Worm (Caenorhabditis elegans) whole organism, L3 larva: Measurements from ENCODE around the gene srw-3.

Source experiments
- R02D3.7 ChIP-seq: fragments of 150-350 bp; optimal IDR thresholded peaks from 2 replicates; lab custom pipeline; 2014; ENCODE audit warnings: missing biosample characterization, missing genetic modification characterization
- ZK546.5 ChIP-seq: sonication (generic microtip); optimal IDR thresholded peaks from 2 replicates; lab custom pipeline; 2017; ENCODE audit warnings: missing biosample characterization, missing genetic modification characterization
- aly-2 ChIP-seq: fragments of 150-350 bp; optimal IDR thresholded peaks from 2 replicates; lab custom pipeline; 2014; ENCODE audit warnings: missing biosample characterization, missing genetic modification characterization
- ama-1 ChIP-seq: fragments of 150-350 bp; optimal IDR thresholded peaks from 2 replicates; lab custom pipeline; 2018
- ceh-16 ChIP-seq: sonication (generic microtip); optimal IDR thresholded peaks from 2 replicates; lab custom pipeline; 2017; ENCODE audit warnings: missing biosample characterization, missing genetic modification characterization
- ceh-28 ChIP-seq: fragments of 150-350 bp; optimal IDR thresholded peaks from 2 replicates; lab custom pipeline; 2014; ENCODE audit warnings: missing biosample characterization, missing genetic modification reagents, missing genetic modification characterization
- ceh-82 ChIP-seq: fragments of 150-350 bp; optimal IDR thresholded peaks from 2 replicates; lab custom pipeline; 2014; ENCODE audit warnings: missing biosample characterization, missing genetic modification characterization
- ceh-9 ChIP-seq: sonication (generic microtip); optimal IDR thresholded peaks from 2 replicates; lab custom pipeline; 2018; ENCODE audit warnings: missing biosample characterization, missing genetic modification characterization
- egl-27 ChIP-seq: sonication (generic microtip); optimal IDR thresholded peaks from 4 replicates; lab custom pipeline; 2017; ENCODE audit warnings: missing biosample characterization, missing genetic modification reagents, missing genetic modification characterization
- egl-5 ChIP-seq: fragments of 150-350 bp; optimal IDR thresholded peaks from 2 replicates; lab custom pipeline; 2017; ENCODE audit warnings: missing biosample characterization, missing genetic modification reagents, missing genetic modification characterization, inconsistent platforms
- elt-1 ChIP-seq: fragments of 150-350 bp; optimal IDR thresholded peaks from 2 replicates; lab custom pipeline; 2014; ENCODE audit warnings: missing biosample characterization, missing genetic modification characterization
- elt-2 ChIP-seq: sonication (generic microtip); optimal IDR thresholded peaks from 2 replicates; lab custom pipeline; 2016; ENCODE audit warnings: missing genetic modification reagents, mild to moderate bottlenecking, missing genetic modification characterization, missing compliant biosample characterization
- elt-3 ChIP-seq, 3 experiments: fragments of 150-350 bp in 1 of 3; sonication (generic microtip) in 2 of 3; optimal IDR thresholded peaks; 2 replicates in 2 of 3; 4 replicates in 1 of 3; lab custom pipeline; 2014 to 2017; ENCODE audit warnings: missing biosample characterization in 3 of 3, missing genetic modification characterization in 3 of 3
- eor-1 ChIP-seq, 2 experiments: fragments of 150-350 bp; optimal IDR thresholded peaks; 2 replicates each; lab custom pipeline; 2014 to 2018; ENCODE audit warnings: missing biosample characterization in 2 of 2, missing genetic modification characterization in 2 of 2
- fkh-10 ChIP-seq: sonication (generic microtip); optimal IDR thresholded peaks from 2 replicates; lab custom pipeline; 2017; ENCODE audit warnings: missing biosample characterization, missing genetic modification reagents, missing genetic modification characterization
- fkh-2 ChIP-seq: fragments of 150-350 bp; optimal IDR thresholded peaks from 2 replicates; lab custom pipeline; 2014; ENCODE audit warnings: missing biosample characterization, missing genetic modification reagents, missing genetic modification characterization
- fos-1 ChIP-seq: fragments of 150-350 bp; optimal IDR thresholded peaks from 2 replicates; lab custom pipeline; 2014; ENCODE audit warnings: missing biosample characterization, missing genetic modification characterization
- hmg-11 ChIP-seq: sonication (generic microtip); optimal IDR thresholded peaks from 2 replicates; lab custom pipeline; 2016; ENCODE audit warnings: missing genetic modification characterization, missing compliant biosample characterization
- jun-1 ChIP-seq: fragments of 150-350 bp; optimal IDR thresholded peaks from 2 replicates; lab custom pipeline; 2014; ENCODE audit warnings: missing biosample characterization, missing genetic modification reagents, missing genetic modification characterization
- lin-15B ChIP-seq: fragments of 150-350 bp; optimal IDR thresholded peaks from 2 replicates; lab custom pipeline; 2014; ENCODE audit warnings: missing biosample characterization, missing genetic modification characterization
- lin-39 ChIP-seq: fragments of 150-350 bp; optimal IDR thresholded peaks from 2 replicates; lab custom pipeline; 2018; ENCODE audit warnings: missing biosample characterization, missing genetic modification reagents, missing genetic modification characterization
- lsy-12 ChIP-seq: sonication (generic microtip); optimal IDR thresholded peaks from 2 replicates; lab custom pipeline; 2016; ENCODE audit warnings: mild to moderate bottlenecking, missing genetic modification characterization, missing compliant biosample characterization
- mdl-1 ChIP-seq: fragments of 150-350 bp; optimal IDR thresholded peaks from 2 replicates; lab custom pipeline; 2014; ENCODE audit warnings: missing biosample characterization, missing genetic modification characterization
- mml-1 ChIP-seq: fragments of 150-350 bp; sonication (generic microtip); optimal IDR thresholded peaks from 3 replicates; lab custom pipeline; 2014; ENCODE audit warnings: missing biosample characterization, missing genetic modification characterization
- nfya-1 ChIP-seq: sonication (generic microtip); optimal IDR thresholded peaks from 2 replicates; lab custom pipeline; 2017; ENCODE audit warnings: missing genetic modification characterization, mild to moderate bottlenecking, missing compliant biosample characterization, antibody characterized with exemption, moderate library complexity; ENCODE audit not compliant: insufficient read depth
- nhr-11 ChIP-seq: fragments of 150-350 bp; optimal IDR thresholded peaks from 2 replicates; lab custom pipeline; 2014; ENCODE audit warnings: missing biosample characterization, missing genetic modification characterization
- nhr-12 ChIP-seq: fragments of 150-350 bp; optimal IDR thresholded peaks from 2 replicates; lab custom pipeline; 2014; ENCODE audit warnings: missing biosample characterization, missing genetic modification characterization
- nhr-23 ChIP-seq: fragments of 150-350 bp; optimal IDR thresholded peaks from 2 replicates; lab custom pipeline; 2014; ENCODE audit warnings: missing biosample characterization, missing genetic modification reagents, missing genetic modification characterization
- nhr-237 ChIP-seq: fragments of 150-350 bp; optimal IDR thresholded peaks from 2 replicates; lab custom pipeline; 2014; ENCODE audit warnings: missing biosample characterization, missing genetic modification characterization
- nhr-25 ChIP-seq: sonication (generic microtip); optimal IDR thresholded peaks from 2 replicates; lab custom pipeline; 2017; ENCODE audit warnings: missing biosample characterization, missing genetic modification characterization
- nhr-43 ChIP-seq: sonication (generic microtip); optimal IDR thresholded peaks from 2 replicates; lab custom pipeline; 2016; ENCODE audit warnings: mild to moderate bottlenecking, missing genetic modification characterization, missing compliant biosample characterization; ENCODE audit not compliant: poor library complexity, severe bottlenecking
- nhr-67 ChIP-seq: fragments of 150-350 bp; optimal IDR thresholded peaks from 2 replicates; lab custom pipeline; 2014; ENCODE audit warnings: missing biosample characterization, missing genetic modification characterization
- nhr-76 ChIP-seq: fragments of 150-350 bp; sonication (generic microtip); optimal IDR thresholded peaks from 5 replicates; lab custom pipeline; 2014; ENCODE audit warnings: missing biosample characterization, missing genetic modification characterization
- nhr-77 ChIP-seq: fragments of 150-350 bp; optimal IDR thresholded peaks from 2 replicates; lab custom pipeline; 2014; ENCODE audit warnings: missing biosample characterization, missing genetic modification characterization
- pha-4 ChIP-seq: fragments of 150-350 bp; optimal IDR thresholded peaks from 2 replicates; lab custom pipeline; 2014; ENCODE audit warnings: missing biosample characterization, missing genetic modification reagents, missing genetic modification characterization
- pqm-1 ChIP-seq: fragments of 150-350 bp; optimal IDR thresholded peaks from 2 replicates; lab custom pipeline; 2017; ENCODE audit warnings: missing biosample characterization, missing genetic modification characterization, inconsistent platforms
- sea-2 ChIP-seq: fragments of 150-350 bp; sonication (generic microtip); optimal IDR thresholded peaks from 4 replicates; lab custom pipeline; 2014; ENCODE audit warnings: missing biosample characterization, missing genetic modification reagents, missing genetic modification characterization
- skn-1 ChIP-seq: fragments of 150-350 bp; optimal IDR thresholded peaks from 2 replicates; lab custom pipeline; 2014; ENCODE audit warnings: missing biosample characterization, missing genetic modification characterization
- snpc-4 ChIP-seq: fragments of 150-350 bp; optimal IDR thresholded peaks from 2 replicates; lab custom pipeline; 2014; ENCODE audit warnings: missing biosample characterization, missing genetic modification characterization
- tbx-2 ChIP-seq: sonication (generic microtip); optimal IDR thresholded peaks from 2 replicates; lab custom pipeline; 2016; ENCODE audit warnings: mild to moderate bottlenecking, missing genetic modification characterization, missing compliant biosample characterization
- unc-62 ChIP-seq: fragments of 150-350 bp; sonication (generic microtip); optimal IDR thresholded peaks from 4 replicates; lab custom pipeline; 2014; ENCODE audit warnings: missing biosample characterization, missing genetic modification reagents, missing genetic modification characterization
- zag-1 ChIP-seq: fragments of 150-350 bp; optimal IDR thresholded peaks from 2 replicates; lab custom pipeline; 2014; ENCODE audit warnings: missing biosample characterization, missing genetic modification characterization
- ztf-11 ChIP-seq: fragments of 150-350 bp; optimal IDR thresholded peaks from 2 replicates; lab custom pipeline; 2014; ENCODE audit warnings: missing biosample characterization, missing genetic modification characterization
- ztf-4 ChIP-seq: fragments of 150-350 bp; optimal IDR thresholded peaks from 2 replicates; lab custom pipeline; 2014; ENCODE audit warnings: missing biosample characterization, missing genetic modification characterization

The srw-3 gene

ce11 chrV:7726202-7726601, 20.8 kb downstream of the srw-3 start:
- TF ChIP-seq ceh-82 (tag; lab: Kevin White, UChicago): no peak
- TF ChIP-seq ZK546.5 (tag; lab: Kevin White, UChicago): no peak
- no peak for TF ChIP-seq lin-39
- no peak for TF ChIP-seq nhr-77 (tag; lab: Kevin White, UChicago)
- no peak for TF ChIP-seq mml-1 (tag; lab: Kevin White, UChicago)
- TF ChIP-seq lin-15B: no peak
- TF ChIP-seq fos-1 (tag; lab: Kevin White, UChicago): no peak
- TF ChIP-seq nhr-67 (tag; lab: Kevin White, UChicago): no peak
- TF ChIP-seq ama-1 (lab: Kevin White, UChicago): no peak
- no peak for TF ChIP-seq nhr-23 (tag; lab: Kevin White, UChicago)
- TF ChIP-seq hmg-11 (tag; lab: Kevin White, UChicago): no peak
- TF ChIP-seq fkh-10: no peak
- no peak for TF ChIP-seq ztf-11
- no peak for TF ChIP-seq elt-2 (tag; lab: Kevin White, UChicago)
- no peak for TF ChIP-seq pqm-1 (tag; lab: Kevin White, UChicago)
- no peak for TF ChIP-seq nhr-43 (tag; lab: Kevin White, UChicago)
- TF ChIP-seq nhr-76 (tag; lab: Kevin White, UChicago): no peak

DNA sequence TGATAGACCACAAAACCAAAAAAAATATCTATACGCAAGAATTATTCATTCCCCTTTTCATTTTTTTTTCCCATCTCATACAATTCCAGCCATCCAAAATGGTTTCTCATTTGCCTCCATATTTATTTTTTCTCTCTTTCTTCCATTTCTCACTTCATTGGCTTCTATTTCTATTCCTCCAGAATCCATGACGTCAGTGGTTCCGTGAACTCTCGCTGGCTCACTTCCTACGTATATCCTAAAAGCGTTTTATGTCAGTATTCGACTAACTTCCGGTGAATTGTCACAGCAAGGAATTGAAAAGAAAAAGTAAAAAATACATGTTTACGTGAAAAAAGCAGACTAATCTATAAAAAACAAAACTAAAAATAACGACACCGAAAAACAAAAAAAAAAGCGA, 21.5 kb downstream of the srw-3 start:
- TF ChIP-seq nfya-1 (tag; lab: Kevin White, UChicago) (peak; percentile 18), egl-27 (no peak)
- TF ChIP-seq, all 47 proteins: peak for 1

DNA sequence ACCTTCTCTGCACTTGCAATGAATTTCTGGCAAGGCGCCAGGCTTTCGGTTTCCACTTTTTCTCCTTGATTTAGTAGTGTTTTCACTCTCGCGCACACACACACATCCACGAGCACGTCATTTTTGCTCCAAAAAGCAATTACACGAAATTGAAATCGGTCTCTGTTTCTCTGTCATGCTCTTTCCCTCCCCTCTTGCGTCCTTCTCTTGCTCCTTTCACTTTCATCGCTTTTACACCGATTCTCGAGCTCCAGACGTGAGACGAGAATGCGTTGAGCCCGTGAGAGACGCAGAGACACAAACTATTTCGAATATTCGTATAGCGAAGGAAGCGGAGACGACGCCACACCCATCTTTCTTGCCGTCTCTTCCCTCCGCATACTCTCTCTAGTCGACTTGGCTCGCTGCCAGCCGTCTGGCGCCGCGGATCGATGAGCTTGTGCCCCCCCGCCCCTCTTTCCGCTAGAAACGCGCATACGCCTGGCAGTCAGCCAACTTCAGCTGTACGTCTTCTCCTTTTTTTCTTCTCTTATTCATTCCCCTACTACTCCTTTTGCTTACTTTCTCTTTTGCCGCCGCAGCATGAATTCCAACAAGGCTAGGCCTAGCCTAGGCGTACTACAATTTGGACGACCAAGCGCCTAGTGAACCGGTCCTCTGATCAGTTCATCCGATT, 22.7 kb downstream of the srw-3 start:
- peak; percentile 56 for TF ChIP-seq lin-15B
- peak; percentile 76 for TF ChIP-seq ceh-28 (tag; lab: Kevin White, UChicago)
- TF ChIP-seq elt-1 (tag; lab: Kevin White, UChicago): no peak
- TF ChIP-seq egl-5 (tag; lab: Kevin White, UChicago): peak; percentile 41
- no peak for TF ChIP-seq elt-3 (tag; optimal IDR thresholded peaks at IDR 0.05; lab: Kevin White, UChicago)
- no peak for TF ChIP-seq nhr-77 (tag; lab: Kevin White, UChicago)
- peak; percentile 91 for TF ChIP-seq tbx-2
- peak; percentile 72 for TF ChIP-seq lin-39
- no peak for TF ChIP-seq unc-62 (GFP tag; lab: Kevin White, UChicago)
- TF ChIP-seq R02D3.7 (tag; lab: Kevin White, UChicago): peak; percentile 5
- peak; percentile 50 for TF ChIP-seq lsy-12 (tag; lab: Kevin White, UChicago)
- peak; percentile 72 for TF ChIP-seq fkh-10
- peak; percentile 46 for TF ChIP-seq nhr-11 (tag; lab: Kevin White, UChicago)
- TF ChIP-seq ZK546.5 (tag; lab: Kevin White, UChicago): no peak
- no peak for TF ChIP-seq ceh-9 (tag; lab: Kevin White, UChicago)
- TF ChIP-seq mdl-1 (tag; lab: Kevin White, UChicago): peak; percentile 38
- peak; percentile 18 for TF ChIP-seq pqm-1 (tag; lab: Kevin White, UChicago)
- TF ChIP-seq skn-1 (tag; lab: Kevin White, UChicago): peak; percentile 20
- TF ChIP-seq nhr-23 (tag; lab: Kevin White, UChicago): peak; percentile 53
- peak; percentile 57 for TF ChIP-seq elt-2 (tag; lab: Kevin White, UChicago)
- TF ChIP-seq hmg-11 (tag; lab: Kevin White, UChicago): peak; percentile 80
- no peak for TF ChIP-seq nhr-43 (tag; lab: Kevin White, UChicago)
- peak; percentile 69 for TF ChIP-seq nhr-25 (tag; lab: Kevin White, UChicago)
- no peak for TF ChIP-seq egl-27
- no peak for TF ChIP-seq snpc-4 (tag; lab: Kevin White, UChicago)
- TF ChIP-seq nhr-67 (tag; lab: Kevin White, UChicago): no peak
- TF ChIP-seq ztf-11: no peak
- TF ChIP-seq aly-2: no peak
- peak; percentile 39 for TF ChIP-seq zag-1
- TF ChIP-seq nhr-76 (tag; lab: Kevin White, UChicago): no peak
- TF ChIP-seq eor-1 (tag; optimal IDR thresholded peaks at IDR 0.05; lab: Kevin White, UChicago): no peak
- TF ChIP-seq fos-1 (tag; lab: Kevin White, UChicago): no peak
- no peak for TF ChIP-seq nhr-237
- TF ChIP-seq nfya-1 (tag; lab: Kevin White, UChicago): peak; percentile 89
- peak; percentile 16 for TF ChIP-seq sea-2 (GFP tag; lab: Kevin White, UChicago)
- no peak for TF ChIP-seq ceh-16
- no peak for TF ChIP-seq nhr-12
- no peak for TF ChIP-seq fkh-2 (tag; lab: Kevin White, UChicago)
- TF ChIP-seq pha-4: peak; percentile 26
- peak; percentile 67 for TF ChIP-seq jun-1 (tag; lab: Kevin White, UChicago)
- no peak for TF ChIP-seq mml-1 (tag; lab: Kevin White, UChicago)
- no peak for TF ChIP-seq ztf-4 (tag; lab: Kevin White, UChicago)
- peak; percentile 55 for TF ChIP-seq ceh-82 (tag; lab: Kevin White, UChicago)
